Worm (Caenorhabditis elegans): ENCODE data around the gene clec-128.

Gene clec-128

DNA sequence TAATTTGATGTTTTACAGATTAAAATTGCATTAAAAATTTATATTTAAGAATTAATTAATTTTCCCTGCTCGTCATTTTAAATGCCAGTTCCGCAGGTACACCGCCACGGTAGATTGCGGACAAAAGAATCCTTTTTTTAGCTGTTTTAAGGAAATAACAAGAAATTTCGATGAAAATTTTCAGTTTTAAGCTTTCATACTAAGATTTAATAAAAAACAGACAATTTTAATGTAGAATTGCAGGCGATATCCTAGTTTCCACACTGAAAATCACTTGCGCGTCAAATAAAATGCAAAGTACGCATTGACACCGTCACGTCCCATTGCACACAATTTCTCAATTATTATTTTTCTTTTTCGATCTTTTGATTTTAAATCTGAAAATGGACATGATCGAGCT is 17.4 kb downstream of the clec-128 start, which contains the start of gene dnc-3 (continued):
- TF ChIP-seq ets-4 (GFP tag; optimal IDR thresholded peaks at IDR 0.05) (no peak), nfyb-1 (GFP tag; IDR thresholded peaks at IDR 0.05) (no peak), bed-1 (GFP tag; IDR thresholded peaks at IDR 0.05) (no peak), ztf-6 (GFP tag; IDR thresholded peaks at IDR 0.05) (no peak), B0261.1 (tag; optimal IDR thresholded peaks at IDR 0.05) (peak; percentile 20), K11D2.4 (GFP tag; IDR thresholded peaks at IDR 0.05) (no peak), ceh-40 (GFP tag; IDR thresholded peaks at IDR 0.05) (no peak), mxl-1 (tag; optimal IDR thresholded peaks at IDR 0.05) (no peak), ceh-58 (GFP tag; IDR thresholded peaks at IDR 0.05) (no peak), C17E4.6 (GFP tag; IDR thresholded peaks at IDR 0.05) (no peak), ZK185.1 (tag; optimal IDR thresholded peaks at IDR 0.05; ENCODE audit: poor library complexity, severe bottlenecking) (no peak), efl-1 (GFP tag; optimal IDR thresholded peaks at IDR 0.05) (peak; percentile 24), B0035.1 (tag; optimal IDR thresholded peaks at IDR 0.05) (no peak), hrde-1 (tag; optimal IDR thresholded peaks at IDR 0.05; ENCODE audit: borderline replicate concordance) (no peak), chd-7 (tag; optimal IDR thresholded peaks at IDR 0.05) (no peak), hlh-12 (tag; optimal IDR thresholded peaks at IDR 0.05) (no peak), die-1 (tag; optimal IDR thresholded peaks at IDR 0.05) (no peak), T07F8.4 (tag; optimal IDR thresholded peaks at IDR 0.05) (no peak), atf-7 (tag; optimal IDR thresholded peaks at IDR 0.05) (no peak), F55B11.4 (tag; optimal IDR thresholded peaks at IDR 0.05; ENCODE audit: borderline replicate concordance, insufficient read depth) (no peak), somi-1 (GFP tag; optimal IDR thresholded peaks at IDR 0.05) (no peak), xnd-1 (tag; optimal IDR thresholded peaks at IDR 0.05) (peak; percentile 66), rcor-1 (GFP tag; IDR thresholded peaks at IDR 0.05) (no peak), ceh-91 (GFP tag; IDR thresholded peaks at IDR 0.05) (peak; percentile 62; the same call in 1 of the 2 replicates), sptf-2 (GFP tag; optimal IDR thresholded peaks at IDR 0.05) (no peak), nfya-1 (tag; optimal IDR thresholded peaks at IDR 0.05; ENCODE audit: borderline replicate concordance, insufficient read depth) (no peak), F33H1.4 (GFP tag; IDR thresholded peaks at IDR 0.05) (peak; percentile 50; the same call in 1 of the 2 replicates), tlf-1 (GFP tag; optimal IDR thresholded peaks at IDR 0.05) (no peak)

DNA sequence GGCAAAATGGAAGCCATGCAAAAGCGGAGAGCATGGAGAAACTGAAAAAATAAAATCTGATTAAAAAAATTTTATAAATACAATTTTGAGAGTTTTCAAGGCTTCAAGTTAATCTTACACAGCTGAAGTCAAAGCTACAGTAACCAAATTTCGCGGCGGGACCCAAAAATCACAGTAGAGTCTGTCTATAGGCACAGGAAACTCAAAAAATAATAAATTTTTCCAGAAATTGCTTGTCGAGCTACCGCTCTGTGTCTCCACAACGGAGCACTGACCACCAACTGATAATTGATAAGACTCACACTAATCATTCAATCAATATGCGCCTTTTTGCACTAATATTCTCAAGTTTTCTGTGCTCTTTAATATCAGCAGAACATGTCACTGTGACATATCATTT is 20.5 kb downstream of the clec-128 start, which contains the start of gene W10G11.19:
TSS of gene W10G11.19 (plus strand) at position 301 of the 400 bp plus-strand sequence.
- TF ChIP-seq mxl-1 (tag; optimal IDR thresholded peaks at IDR 0.05) (no peak), F33H1.4 (GFP tag; IDR thresholded peaks at IDR 0.05) (no peak), Y95B8A.8 (GFP tag; IDR thresholded peaks at IDR 0.05) (no peak), nhr-80 (tag; optimal IDR thresholded peaks at IDR 0.05) (peak; percentile 59)

DNA sequence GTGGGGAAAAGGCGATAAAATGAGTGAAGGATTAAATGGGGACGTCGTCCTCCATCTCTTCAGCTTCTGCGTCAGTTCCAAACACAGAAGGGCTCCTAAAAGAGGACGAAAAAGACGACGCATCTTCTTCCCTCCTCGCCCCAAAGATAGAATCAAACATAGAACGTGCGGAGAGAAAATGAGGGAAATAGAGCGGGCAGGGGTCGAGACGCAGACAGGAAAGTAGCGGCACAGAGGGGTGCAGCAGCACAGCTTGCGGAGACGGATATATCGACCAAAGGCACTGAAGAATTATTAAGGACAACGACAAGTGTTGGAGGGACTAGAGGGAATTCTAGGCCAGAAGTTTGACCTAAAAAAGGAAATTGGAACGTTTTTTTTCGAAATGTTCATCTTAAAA is 23.5 kb downstream of the clec-128 start:
- 0 out of 2 replicates have a peak, but pooled peaks have one; percentile 18 for TF ChIP-seq egrh-3 (GFP tag; IDR thresholded peaks at IDR 0.05)
- no peak for TF ChIP-seq B0261.1 (tag; optimal IDR thresholded peaks at IDR 0.05)
- TF ChIP-seq lsy-27 (tag; optimal IDR thresholded peaks at IDR 0.05; ENCODE audit: borderline replicate concordance, insufficient read depth): no peak
- TF ChIP-seq aptf-3 (GFP tag; IDR thresholded peaks at IDR 0.05): no peak
- peak; percentile 74; the same call in 1 of the 2 replicates for TF ChIP-seq hmg-1.2 (GFP tag; IDR thresholded peaks at IDR 0.05)
- TF ChIP-seq ceh-27 (GFP tag; optimal IDR thresholded peaks at IDR 0.05): peak; percentile 37
- peak; percentile 84 for TF ChIP-seq zfh-2 (GFP tag; conservative IDR thresholded peaks at IDR 0.05)
- TF ChIP-seq mcd-1 (GFP tag; IDR thresholded peaks at IDR 0.05): peak; percentile 54
- no peak for TF ChIP-seq unc-130 (GFP tag; optimal IDR thresholded peaks at IDR 0.05)
